Worm (Caenorhabditis elegans): ENCODE data around the gene mdf-2.
"Not testable (repeated sequence)": the region's sequence is repeated elsewhere in the genome, so short reads cannot be mapped to it uniquely, and the experiment has no call there.

ce11 chrIV:2674915-2675314 is 34.0 kb upstream of the mdf-2 start, which contains the start of gene gpx-4:
- not testable (repeated sequence) for TF ChIP-seq lin-11, ceh-16, unc-39, ztf-11, nhr-77, ZK546.5, zag-1, nhr-12 (tag; optimal IDR thresholded peaks at IDR 0.05)

Measured in whole organism, L2 larva.